Fruit fly (Drosophila melanogaster) whole organism, embryonic: ENCODE results near the gene CG3544.

ENCODE experiments used
- Aef1 ChIP-seq: fragments of 200-800 bp; sonication (Bioruptor generic); IDR thresholded peaks from 3 replicates; pipeline ENCODE4 v1.3.6; 2022; ENCODE audit warnings: missing biosample characterization, missing genetic modification characterization
- Awh ChIP-seq: fragments of 200-800 bp; sonication (Bioruptor generic); IDR thresholded peaks from 2 replicates; pipeline ENCODE4, ENCODE4 v1.3.6; 2022; ENCODE audit warnings: missing biosample characterization, missing genetic modification characterization
- CG10654 ChIP-seq: fragments of 200-800 bp; sonication (Bioruptor generic); optimal IDR thresholded peaks from 2 replicates; lab custom pipeline; 2016; ENCODE audit warnings: missing biosample characterization, missing genetic modification characterization
- CG11560 ChIP-seq: fragments of 200-800 bp; sonication (Bioruptor generic); IDR thresholded peaks from 3 replicates; pipeline ENCODE4 v1.3.6; 2022; ENCODE audit warnings: missing biosample characterization, missing genetic modification characterization
- CG12769 ChIP-seq: fragments of 200-800 bp; sonication (Bioruptor generic); optimal IDR thresholded peaks from 2 replicates; lab custom pipeline; 2019; ENCODE audit warnings: missing biosample characterization, mild to moderate bottlenecking, missing genetic modification characterization, moderate library complexity
- CG13894 ChIP-seq: fragments of 200-800 bp; sonication (Bioruptor generic); optimal IDR thresholded peaks from 3 replicates; lab custom pipeline; 2018; ENCODE audit warnings: missing biosample characterization, mild to moderate bottlenecking, missing genetic modification characterization, moderate library complexity
- CG15269 ChIP-seq: fragments of 200-800 bp; sonication (Bioruptor generic); optimal IDR thresholded peaks from 2 replicates; lab custom pipeline; 2018; ENCODE audit warnings: missing biosample characterization, mild to moderate bottlenecking, missing genetic modification characterization, moderate library complexity
- CG17385 ChIP-seq: fragments of 200-800 bp; sonication (Bioruptor generic); optimal IDR thresholded peaks from 3 replicates; lab custom pipeline; 2018; ENCODE audit warnings: missing biosample characterization, mild to moderate bottlenecking, missing genetic modification characterization
- CG17802 ChIP-seq: fragments of 200-800 bp; sonication (Bioruptor generic); optimal IDR thresholded peaks from 2 replicates; lab custom pipeline; 2018; ENCODE audit warnings: missing biosample characterization, mild to moderate bottlenecking, missing genetic modification characterization, moderate library complexity
- CG18764 ChIP-seq: fragments of 200-800 bp; sonication (Bioruptor generic); optimal IDR thresholded peaks from 3 replicates; lab custom pipeline; 2016; ENCODE audit warnings: missing biosample characterization, missing genetic modification characterization
- CG2678 ChIP-seq: fragments of 200-800 bp; sonication (Bioruptor generic); optimal IDR thresholded peaks from 3 replicates; lab custom pipeline; 2019; ENCODE audit warnings: missing biosample characterization, mild to moderate bottlenecking, missing genetic modification characterization, moderate library complexity
- CG2889 ChIP-seq: fragments of 200-800 bp; sonication (Bioruptor generic); IDR thresholded peaks from 3 replicates; pipeline ENCODE4 v1.3.6; 2022; ENCODE audit warnings: missing biosample characterization, missing genetic modification characterization
- CG30020 ChIP-seq: fragments of 200-800 bp; optimal IDR thresholded peaks from 2 replicates; lab custom pipeline; 2019; ENCODE audit warnings: missing biosample characterization, mild to moderate bottlenecking, missing genetic modification characterization, moderate library complexity
- CG32772 ChIP-seq: fragments of 200-800 bp; sonication (Bioruptor generic); IDR thresholded peaks from 2 replicates; pipeline ENCODE4 v1.3.6; 2022; ENCODE audit warnings: missing biosample characterization, missing genetic modification characterization
- CG3281 ChIP-seq: fragments of 200-800 bp; sonication (Bioruptor generic); optimal IDR thresholded peaks from 3 replicates; lab custom pipeline; 2017; ENCODE audit warnings: missing biosample characterization, mild to moderate bottlenecking, missing genetic modification characterization
- CG33213 ChIP-seq: fragments of 200-800 bp; sonication (Bioruptor generic); optimal IDR thresholded peaks from 3 replicates; lab custom pipeline; 2016; ENCODE audit warnings: missing biosample characterization, missing genetic modification characterization
- CG4617 ChIP-seq: fragments of 200-800 bp; sonication (Bioruptor generic); optimal IDR thresholded peaks from 3 replicates; lab custom pipeline; 2016; ENCODE audit warnings: missing biosample characterization, missing genetic modification characterization, borderline replicate concordance
- CG4854 ChIP-seq: fragments of 200-800 bp; sonication (Bioruptor generic); optimal IDR thresholded peaks from 2 replicates; lab custom pipeline; 2016; ENCODE audit warnings: missing biosample characterization, missing genetic modification characterization, inconsistent platforms
- CG5180 ChIP-seq: fragments of 200-800 bp; sonication (Bioruptor generic); optimal IDR thresholded peaks from 3 replicates; lab custom pipeline; 2017; ENCODE audit warnings: missing biosample characterization, missing genetic modification characterization, mild to moderate bottlenecking, moderate library complexity, missing genetic modification reagents
- CG6272 ChIP-seq: fragments of 200-800 bp; sonication (Bioruptor generic); IDR thresholded peaks from 2 replicates; pipeline ENCODE4 v1.3.6; 2022; ENCODE audit warnings: missing biosample characterization, missing genetic modification characterization
- CG6654 ChIP-seq: fragments of 200-800 bp; sonication (Bioruptor generic); optimal IDR thresholded peaks from 2 replicates; lab custom pipeline; 2017; ENCODE audit warnings: missing biosample characterization, mild to moderate bottlenecking, missing genetic modification characterization
- CG7556 ChIP-seq: fragments of 200-800 bp; sonication (Bioruptor generic); optimal IDR thresholded peaks from 2 replicates; lab custom pipeline; 2017; ENCODE audit warnings: missing biosample characterization, mild to moderate bottlenecking, missing genetic modification characterization
- CG7786 ChIP-seq: fragments of 200-800 bp; sonication (Bioruptor generic); optimal IDR thresholded peaks from 2 replicates; lab custom pipeline; 2016; ENCODE audit warnings: missing biosample characterization, missing genetic modification characterization
- CG7928 ChIP-seq: fragments of 200-800 bp; sonication (Bioruptor generic); optimal IDR thresholded peaks from 2 replicates; lab custom pipeline; 2017; ENCODE audit warnings: missing biosample characterization, mild to moderate bottlenecking, missing genetic modification characterization
- CG9215 ChIP-seq: fragments of 200-800 bp; sonication (Bioruptor generic); IDR thresholded peaks from 2 replicates; pipeline ENCODE4 v1.3.6; 2022; ENCODE audit warnings: missing biosample characterization, missing genetic modification characterization
- D19B ChIP-seq: fragments of 200-800 bp; sonication (Bioruptor generic); optimal IDR thresholded peaks from 2 replicates; lab custom pipeline; 2017; ENCODE audit warnings: missing biosample characterization, mild to moderate bottlenecking, missing genetic modification characterization
- Drgx ChIP-seq: fragments of 200-800 bp; sonication (Bioruptor generic); IDR thresholded peaks from 2 replicates; pipeline ENCODE4 v1.3.6; 2022; ENCODE audit warnings: missing biosample characterization, missing genetic modification characterization
- Hsf ChIP-seq: fragments of 200-800 bp; sonication (Bioruptor generic); optimal IDR thresholded peaks from 3 replicates; lab custom pipeline; 2016; ENCODE audit warnings: missing biosample characterization, missing genetic modification characterization
- Jarid2 ChIP-seq: fragments of 200-800 bp; sonication (Bioruptor generic); optimal IDR thresholded peaks from 3 replicates; lab custom pipeline; 2017; ENCODE audit warnings: mild to moderate bottlenecking, missing biosample characterization, missing genetic modification reagents, missing genetic modification characterization
- Sin3A ChIP-seq: fragments of >200 bp; optimal IDR thresholded peaks from 2 replicates; lab custom pipeline; 2018
- Sox100B ChIP-seq: fragments of 200-800 bp; sonication (Bioruptor generic); optimal IDR thresholded peaks from 3 replicates; lab custom pipeline; 2018; ENCODE audit warnings: missing biosample characterization, mild to moderate bottlenecking, missing genetic modification characterization
- Spps ChIP-seq: fragments of 200-800 bp; sonication (Bioruptor generic); optimal IDR thresholded peaks from 2 replicates; lab custom pipeline; 2018; ENCODE audit warnings: missing biosample characterization, mild to moderate bottlenecking, missing genetic modification characterization
- abd-A ChIP-seq: fragments of 200-800 bp; sonication (Bioruptor generic); optimal IDR thresholded peaks from 3 replicates; lab custom pipeline; 2019; ENCODE audit warnings: missing biosample characterization, mild to moderate bottlenecking, missing genetic modification characterization, moderate library complexity
- aop ChIP-seq: fragments of 200-800 bp; sonication (Bioruptor generic); IDR thresholded peaks from 2 replicates; pipeline ENCODE4 v1.3.6; 2022; ENCODE audit warnings: missing biosample characterization, missing genetic modification characterization
- bbx ChIP-seq: fragments of 200-800 bp; sonication (Bioruptor generic); IDR thresholded peaks from 2 replicates; pipeline ENCODE4 v1.3.6; 2022; ENCODE audit warnings: missing biosample characterization, missing genetic modification characterization; ENCODE audit not compliant: partially characterized antibody
- bsh ChIP-seq, 2 experiments: fragments of 200-800 bp; sonication (Bioruptor generic); optimal IDR thresholded peaks; 2 replicates each; lab custom pipeline; 2017 to 2018; ENCODE audit warnings: mild to moderate bottlenecking in 2 of 2, missing biosample characterization in 2 of 2, missing genetic modification characterization in 2 of 2, moderate library complexity in 1 of 2
- btn ChIP-seq: fragments of 200-800 bp; sonication (Bioruptor generic); optimal IDR thresholded peaks from 2 replicates; lab custom pipeline; 2016; ENCODE audit warnings: missing biosample characterization, missing genetic modification characterization
- cg ChIP-seq: fragments of 200-800 bp; sonication (Bioruptor generic); optimal IDR thresholded peaks from 3 replicates; lab custom pipeline; 2019; ENCODE audit warnings: missing biosample characterization, mild to moderate bottlenecking, missing genetic modification characterization, moderate library complexity
- dati ChIP-seq: fragments of 200-800 bp; sonication (Bioruptor generic); IDR thresholded peaks from 2 replicates; pipeline ENCODE4 v1.3.6; 2022; ENCODE audit warnings: missing biosample characterization, missing genetic modification characterization
- fru ChIP-seq: fragments of >200 bp; optimal IDR thresholded peaks from 2 replicates; lab custom pipeline; 2017
- grau ChIP-seq: fragments of 200-800 bp; optimal IDR thresholded peaks from 3 replicates; lab custom pipeline; 2019; ENCODE audit warnings: missing biosample characterization, mild to moderate bottlenecking, missing genetic modification characterization, moderate library complexity
- nau ChIP-seq: fragments of 200-800 bp; sonication (Bioruptor generic); optimal IDR thresholded peaks from 3 replicates; lab custom pipeline; 2017; ENCODE audit warnings: missing biosample characterization, mild to moderate bottlenecking, missing genetic modification characterization, missing genetic modification reagents
- nerfin-2 ChIP-seq: fragments of 200-800 bp; sonication (Bioruptor generic); IDR thresholded peaks from 2 replicates; pipeline ENCODE4 v1.3.6; 2022; ENCODE audit warnings: missing biosample characterization, missing genetic modification characterization; ENCODE audit not compliant: partially characterized antibody
- sd ChIP-seq: fragments of 200-800 bp; sonication (Bioruptor generic); optimal IDR thresholded peaks from 3 replicates; lab custom pipeline; 2018; ENCODE audit warnings: missing biosample characterization, mild to moderate bottlenecking, missing genetic modification characterization, moderate library complexity
- slp2 ChIP-seq: fragments of 200-800 bp; sonication (Bioruptor generic); optimal IDR thresholded peaks from 2 replicates; lab custom pipeline; 2016; ENCODE audit warnings: missing biosample characterization, missing genetic modification characterization
- sob ChIP-seq: fragments of 200-800 bp; sonication (Bioruptor generic); IDR thresholded peaks from 2 replicates; pipeline ENCODE4 v1.3.6; 2022; ENCODE audit warnings: missing biosample characterization, missing genetic modification characterization
- tap ChIP-seq: fragments of 200-800 bp; optimal IDR thresholded peaks from 3 replicates; lab custom pipeline; 2019; ENCODE audit warnings: missing biosample characterization, mild to moderate bottlenecking, missing genetic modification characterization, moderate library complexity
- vfl ChIP-seq: fragments of 200-800 bp; sonication (Bioruptor generic); optimal IDR thresholded peaks from 2 replicates; lab custom pipeline; 2016; ENCODE audit warnings: missing biosample characterization, missing genetic modification characterization
- z ChIP-seq: fragments of 200-800 bp; sonication (Bioruptor generic); IDR thresholded peaks from 3 replicates; pipeline ENCODE4 v1.3.6; 2022; ENCODE audit warnings: missing biosample characterization, missing genetic modification characterization

Gene CG3544

dm6 chr2L:827049-827448 lies 42.9 kb downstream of the CG3544 start (continued):
- TF ChIP-seq z (GFP tag; lab: Robert Waterston, UW): 0 out of 3 replicates have a peak, but pooled peaks have one; percentile 58
- no peak for TF ChIP-seq CG13894
- no peak for TF ChIP-seq abd-A
- no peak for TF ChIP-seq CG3281
- TF ChIP-seq CG12769: peak; percentile 40
- no peak for TF ChIP-seq D19B (GFP tag; lab: Kevin White, UChicago)
- TF ChIP-seq cg (GFP tag; lab: Kevin White, UChicago): peak; percentile 10
- no peak for TF ChIP-seq CG5180 (GFP tag; lab: Kevin White, UChicago)

- TF ChIP-seq nerfin-2 (no peak), Drgx (no peak), tap (peak; percentile 44), btn (GFP tag; lab: Kevin White, UChicago) (no peak), slp2 (GFP tag; lab: Kevin White, UChicago) (no peak), grau (tag; lab: Kevin White, UChicago) (peak; percentile 18), CG11560 (tag; lab: Robert Waterston, UW) (no peak), vfl (GFP tag; lab: Kevin White, UChicago) (no peak), CG6654 (GFP tag; lab: Kevin White, UChicago) (no peak), CG18764 (GFP tag; lab: Kevin White, UChicago) (no peak), CG6272 (GFP tag; lab: Robert Waterston, UW) (no peak), CG9215 (GFP tag; lab: Robert Waterston, UW) (no peak), CG4617 (GFP tag; lab: Kevin White, UChicago) (no peak), CG7928 (GFP tag; lab: Kevin White, UChicago) (no peak), bsh (GFP tag; optimal IDR thresholded peaks at IDR 0.05; lab: Kevin White, UChicago) (peak in 1 of 2 experiments; percentile 60), CG10654 (GFP tag; lab: Kevin White, UChicago) (no peak), Sox100B (GFP tag; lab: Kevin White, UChicago) (peak; percentile 65), Aef1 (GFP tag; lab: Robert Waterston, UW) (no peak), aop (GFP tag; lab: Robert Waterston, UW) (no peak), Hsf (peak; percentile 50), CG7556 (GFP tag; lab: Kevin White, UChicago) (peak; percentile 57), nau (GFP tag; lab: Kevin White, UChicago) (no peak), CG30020 (tag; lab: Kevin White, UChicago) (no peak), CG4854 (GFP tag; lab: Kevin White, UChicago) (peak; percentile 10), CG17802 (tag; lab: Kevin White, UChicago) (peak; percentile 16), CG7786 (no peak), sob (GFP tag; lab: Robert Waterston, UW) (no peak), Jarid2 (GFP tag; lab: Kevin White, UChicago) (no peak), CG32772 (GFP tag; lab: Robert Waterston, UW) (no peak; the same call in 1 of the 2 replicates), CG2889 (GFP tag; lab: Robert Waterston, UW) (no peak), fru (no peak), bbx (GFP tag; lab: Robert Waterston, UW) (no peak), Awh (GFP tag; lab: Robert Waterston, UW) (0 out of 2 replicates have a peak, but pooled peaks have one; percentile 23), sd (tag; lab: Kevin White, UChicago) (no peak), CG33213 (GFP tag; lab: Kevin White, UChicago) (no peak), CG3281 (no peak), Spps (tag; lab: Kevin White, UChicago) (no peak), CG17385 (GFP tag; lab: Kevin White, UChicago) (peak; percentile 48), dati (GFP tag; lab: Robert Waterston, UW) (no peak), Sin3A (no peak), CG2678 (peak; percentile 47), CG15269 (peak; percentile 39)
Measured at dm6 chr2L:827516-828362, 43.6 kb downstream of the CG3544 start.
